Worm (Caenorhabditis elegans) whole organism, late embryonic: Measurements from ENCODE around the gene col-81.

Experiments used
- ceh-14 ChIP-seq: sonication (generic microtip); optimal IDR thresholded peaks from 2 replicates; lab custom pipeline; 2016; ENCODE audit warnings: missing genotype, missing genetic modification characterization, missing compliant biosample characterization
- ceh-2 ChIP-seq: sonication (generic microtip); optimal IDR thresholded peaks from 2 replicates; lab custom pipeline; 2016; ENCODE audit warnings: missing genotype, missing genetic modification characterization, missing compliant biosample characterization
- ceh-24 ChIP-seq: sonication (generic microtip); optimal IDR thresholded peaks from 2 replicates; lab custom pipeline; 2016; ENCODE audit warnings: mild to moderate bottlenecking, missing genetic modification characterization, missing compliant biosample characterization
- ceh-30 ChIP-seq: fragments of 150-350 bp; optimal IDR thresholded peaks from 2 replicates; lab custom pipeline; 2014; ENCODE audit warnings: missing biosample characterization, missing genetic modification characterization
- dmd-4 ChIP-seq: sonication (generic microtip); optimal IDR thresholded peaks from 2 replicates; lab custom pipeline; 2016; ENCODE audit warnings: borderline replicate concordance, missing genetic modification characterization, missing compliant biosample characterization
- fkh-10 ChIP-seq: fragments of 150-350 bp; optimal IDR thresholded peaks from 2 replicates; lab custom pipeline; 2014; ENCODE audit warnings: missing biosample characterization, missing genetic modification reagents, missing genetic modification characterization
- hlh-13 ChIP-seq: fragments of 200-800 bp; sonication (Bioruptor generic); optimal IDR thresholded peaks from 2 replicates; lab custom pipeline; 2018; ENCODE audit warnings: mild to moderate bottlenecking, missing genetic modification characterization, missing compliant biosample characterization
- sox-4 ChIP-seq: sonication (generic microtip); optimal IDR thresholded peaks from 2 replicates; lab custom pipeline; 2017; ENCODE audit warnings: mild to moderate bottlenecking, missing genetic modification characterization, inconsistent platforms, missing compliant biosample characterization

DNA sequence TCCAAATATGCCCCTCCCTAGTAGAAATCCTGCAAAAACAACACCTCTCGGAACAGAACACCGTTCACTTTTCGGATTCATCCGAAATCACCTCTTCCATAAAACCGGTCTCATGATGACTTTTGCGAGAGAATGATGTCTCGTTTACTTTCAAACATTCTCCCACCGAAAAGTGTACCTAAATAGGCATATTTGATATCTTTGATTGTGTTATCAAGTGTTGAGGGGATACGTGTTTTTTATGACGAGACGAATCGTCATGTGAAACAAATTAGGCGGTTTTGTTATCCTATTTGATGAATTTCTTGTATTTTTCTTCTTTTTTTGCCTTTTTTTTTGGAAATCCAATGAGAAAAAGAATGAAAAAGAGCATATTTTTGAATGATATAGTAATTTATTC is 1.6 kb upstream of the col-81 start:
- TF ChIP-seq fkh-10 (GFP tag; lab: Kevin White, UChicago) (no peak), sox-4 (tag; lab: Kevin White, UChicago) (no peak), dmd-4 (tag; lab: Kevin White, UChicago) (no peak), ceh-2 (tag; lab: Kevin White, UChicago) (no peak), ceh-30 (tag; lab: Kevin White, UChicago) (no peak), ceh-24 (no peak), hlh-13 (GFP tag; lab: Kevin White, UChicago) (no peak), ceh-14 (tag; lab: Kevin White, UChicago) (no peak)
